Fruit fly (Drosophila melanogaster): Measurements from ENCODE around the gene CG13114.

dm6 chr2L:9498185-9498984 lies 47.2 kb upstream of the CG13114 start:
- TF ChIP-seq CG14711 (tag; optimal IDR thresholded peaks at IDR 0.05) (peak; percentile 60), CG11617 (GFP tag; optimal IDR thresholded peaks at IDR 0.05) (peak; percentile 17)

Data from whole organism, adult.